Fruit fly (Drosophila melanogaster) whole organism, embryonic: ENCODE measurements around the gene Syt14.

Experiments used
- Atf3 ChIP-seq: fragments of 200-800 bp; sonication (Bioruptor generic); optimal IDR thresholded peaks from 3 replicates; lab custom pipeline; 2016; ENCODE audit warnings: missing biosample characterization, missing genetic modification characterization
- Bgb ChIP-seq: fragments of 200-800 bp; sonication (Bioruptor generic); IDR thresholded peaks from 2 replicates; pipeline ENCODE4 v1.3.6; 2022; ENCODE audit warnings: missing biosample characterization, missing genetic modification characterization; ENCODE audit not compliant: partially characterized antibody
- CG11247 ChIP-seq: fragments of 200-800 bp; sonication (Bioruptor generic); IDR thresholded peaks from 2 replicates; pipeline ENCODE4 v1.3.6; 2022; ENCODE audit warnings: missing biosample characterization, missing genetic modification characterization
- CG1529 ChIP-seq: fragments of 200-800 bp; sonication (Bioruptor generic); optimal IDR thresholded peaks from 3 replicates; lab custom pipeline; 2018; ENCODE audit warnings: missing biosample characterization, missing genetic modification characterization
- CG15696 ChIP-seq: fragments of 200-800 bp; sonication (Bioruptor generic); optimal IDR thresholded peaks from 2 replicates; lab custom pipeline; 2019; ENCODE audit warnings: missing biosample characterization, mild to moderate bottlenecking, missing genetic modification characterization, moderate library complexity
- CG16863 ChIP-seq: fragments of 200-800 bp; sonication (Bioruptor generic); optimal IDR thresholded peaks from 3 replicates; lab custom pipeline; 2016; ENCODE audit warnings: missing biosample characterization, missing genetic modification characterization
- CG17568 ChIP-seq: fragments of 200-800 bp; sonication (Bioruptor generic); optimal IDR thresholded peaks from 2 replicates; lab custom pipeline; 2018; ENCODE audit warnings: missing biosample characterization, mild to moderate bottlenecking, missing genetic modification characterization, moderate library complexity
- CG2678 ChIP-seq: fragments of 200-800 bp; sonication (Bioruptor generic); optimal IDR thresholded peaks from 3 replicates; lab custom pipeline; 2019; ENCODE audit warnings: missing biosample characterization, mild to moderate bottlenecking, missing genetic modification characterization, moderate library complexity
- CG2875 ChIP-seq: fragments of 200-800 bp; sonication (Bioruptor generic); optimal IDR thresholded peaks from 2 replicates; lab custom pipeline; 2017; ENCODE audit warnings: missing biosample characterization, mild to moderate bottlenecking, missing genetic modification characterization, missing genetic modification reagents
- CG30431 ChIP-seq: fragments of 200-800 bp; sonication (Bioruptor generic); optimal IDR thresholded peaks from 2 replicates; lab custom pipeline; 2017; ENCODE audit warnings: missing biosample characterization, missing genetic modification characterization
- CG31388 ChIP-seq: fragments of 200-800 bp; sonication (Bioruptor generic); optimal IDR thresholded peaks from 2 replicates; lab custom pipeline; 2016; ENCODE audit warnings: missing biosample characterization, missing genetic modification characterization
- CG31441 ChIP-seq: fragments of 200-800 bp; sonication (Bioruptor generic); IDR thresholded peaks from 2 replicates; pipeline ENCODE4 v1.3.6; 2022; ENCODE audit warnings: missing biosample characterization, missing genetic modification characterization
- CG3163 ChIP-seq: fragments of 200-800 bp; sonication (Bioruptor generic); optimal IDR thresholded peaks from 3 replicates; lab custom pipeline; 2016; ENCODE audit warnings: missing biosample characterization, missing genetic modification characterization
- CG43689 ChIP-seq: fragments of 200-800 bp; sonication (Bioruptor generic); IDR thresholded peaks from 2 replicates; pipeline ENCODE4 v1.3.6; 2022; ENCODE audit warnings: missing biosample characterization, missing genetic modification characterization
- CG4707 ChIP-seq: fragments of 200-800 bp; sonication (Bioruptor generic); optimal IDR thresholded peaks from 2 replicates; lab custom pipeline; 2018; ENCODE audit warnings: missing biosample characterization, mild to moderate bottlenecking, missing genetic modification characterization, moderate library complexity
- CG4820 ChIP-seq: fragments of 200-800 bp; sonication (Bioruptor generic); optimal IDR thresholded peaks from 3 replicates; lab custom pipeline; 2016; ENCODE audit warnings: missing biosample characterization, missing genetic modification characterization
- CG4854 ChIP-seq: fragments of 200-800 bp; sonication (Bioruptor generic); optimal IDR thresholded peaks from 2 replicates; lab custom pipeline; 2016; ENCODE audit warnings: missing biosample characterization, missing genetic modification characterization, inconsistent platforms
- CG5953 ChIP-seq: fragments of 200-800 bp; sonication (Bioruptor generic); IDR thresholded peaks from 2 replicates; pipeline ENCODE4 v1.3.6; 2022; ENCODE audit warnings: missing biosample characterization, missing genetic modification characterization
- CG6272 ChIP-seq: fragments of 200-800 bp; sonication (Bioruptor generic); IDR thresholded peaks from 2 replicates; pipeline ENCODE4 v1.3.6; 2022; ENCODE audit warnings: missing biosample characterization, missing genetic modification characterization
- CG6683 ChIP-seq: fragments of 200-800 bp; sonication (Bioruptor generic); optimal IDR thresholded peaks from 2 replicates; lab custom pipeline; 2017; ENCODE audit warnings: missing biosample characterization, mild to moderate bottlenecking, missing genetic modification characterization, missing genetic modification reagents
- CG6854 ChIP-seq: fragments of 200-800 bp; sonication (Bioruptor generic); optimal IDR thresholded peaks from 3 replicates; lab custom pipeline; 2017; ENCODE audit warnings: missing biosample characterization, mild to moderate bottlenecking, missing genetic modification characterization
- CG7786 ChIP-seq: fragments of 200-800 bp; sonication (Bioruptor generic); optimal IDR thresholded peaks from 2 replicates; lab custom pipeline; 2016; ENCODE audit warnings: missing biosample characterization, missing genetic modification characterization
- CG9797 ChIP-seq: fragments of 200-800 bp; sonication (Bioruptor generic); optimal IDR thresholded peaks from 3 replicates; lab custom pipeline; 2018; ENCODE audit warnings: missing biosample characterization, mild to moderate bottlenecking, missing genetic modification characterization
- Drgx ChIP-seq: fragments of 200-800 bp; sonication (Bioruptor generic); IDR thresholded peaks from 2 replicates; pipeline ENCODE4 v1.3.6; 2022; ENCODE audit warnings: missing biosample characterization, missing genetic modification characterization
- Ets65A ChIP-seq: fragments of 200-800 bp; sonication (Bioruptor generic); peaks from one replicate; lab custom pipeline; 2016; ENCODE audit warnings: missing biosample characterization, missing genetic modification characterization
- Gug ChIP-seq: fragments of 200-800 bp; sonication (Bioruptor generic); IDR thresholded peaks from 4 replicates; pipeline ENCODE4 v1.3.6; 2022; ENCODE audit warnings: missing biosample characterization, missing genetic modification characterization
- HHEX ChIP-seq: fragments of 200-800 bp; sonication (Bioruptor generic); optimal IDR thresholded peaks from 3 replicates; lab custom pipeline; 2017; ENCODE audit warnings: missing biosample characterization, mild to moderate bottlenecking, missing genetic modification characterization, missing genetic modification reagents
- Hr39 ChIP-seq: fragments of >200 bp; optimal IDR thresholded peaks from 2 replicates; lab custom pipeline; 2017
- Jarid2 ChIP-seq: fragments of 200-800 bp; sonication (Bioruptor generic); optimal IDR thresholded peaks from 3 replicates; lab custom pipeline; 2017; ENCODE audit warnings: mild to moderate bottlenecking, missing biosample characterization, missing genetic modification reagents, missing genetic modification characterization
- Lpt ChIP-seq: fragments of >200 bp; optimal IDR thresholded peaks from 2 replicates; lab custom pipeline; 2018; ENCODE audit warnings: missing biosample characterization, missing genetic modification characterization
- NC2α ChIP-seq: fragments of 200-800 bp; sonication (Bioruptor generic); optimal IDR thresholded peaks from 2 replicates; lab custom pipeline; 2016; ENCODE audit warnings: missing biosample characterization, missing genetic modification characterization
- NFAT ChIP-seq: fragments of 200-800 bp; sonication (Bioruptor generic); IDR thresholded peaks from 2 replicates; pipeline ENCODE4 v1.3.6; 2022; ENCODE audit warnings: missing biosample characterization, missing genetic modification characterization
- Neu2 ChIP-seq: fragments of 200-800 bp; sonication (Bioruptor generic); optimal IDR thresholded peaks from 3 replicates; lab custom pipeline; 2016; ENCODE audit warnings: missing biosample characterization, missing genetic modification characterization, borderline replicate concordance
- Optix ChIP-seq: fragments of 200-800 bp; sonication (Bioruptor generic); IDR thresholded peaks from 3 replicates; pipeline ENCODE4 v1.3.6; 2022; ENCODE audit warnings: missing biosample characterization, missing genetic modification characterization
- Usf ChIP-seq: fragments of 200-800 bp; sonication (Bioruptor generic); optimal IDR thresholded peaks from 2 replicates; lab custom pipeline; 2017; ENCODE audit warnings: missing genotype, missing biosample characterization, missing genetic modification characterization
- ap ChIP-seq: fragments of 200-800 bp; sonication (Bioruptor generic); IDR thresholded peaks from 2 replicates; pipeline ENCODE4 v1.3.6; 2022; ENCODE audit warnings: missing biosample characterization, missing genetic modification characterization
- bbx ChIP-seq: fragments of 200-800 bp; sonication (Bioruptor generic); IDR thresholded peaks from 2 replicates; pipeline ENCODE4 v1.3.6; 2022; ENCODE audit warnings: missing biosample characterization, missing genetic modification characterization; ENCODE audit not compliant: partially characterized antibody
- ci ChIP-seq: fragments of 200-800 bp; sonication (Bioruptor generic); IDR thresholded peaks from 3 replicates; pipeline ENCODE4 v1.3.6; 2022; ENCODE audit warnings: missing biosample characterization, missing genetic modification characterization
- crol ChIP-seq: fragments of 200-800 bp; sonication (Bioruptor generic); IDR thresholded peaks from 2 replicates; pipeline ENCODE4 v1.3.6; 2022; ENCODE audit warnings: missing biosample characterization, missing genetic modification characterization
- da ChIP-seq: fragments of 200-800 bp; sonication (Bioruptor generic); optimal IDR thresholded peaks from 2 replicates; lab custom pipeline; 2016; ENCODE audit warnings: missing biosample characterization, missing genetic modification characterization
- disco-r ChIP-seq: fragments of 200-800 bp; sonication (Bioruptor generic); optimal IDR thresholded peaks from 2 replicates; lab custom pipeline; 2016; ENCODE audit warnings: missing biosample characterization, missing genetic modification characterization
- hb ChIP-seq: fragments of 200-800 bp; sonication (Bioruptor generic); IDR thresholded peaks from 3 replicates; pipeline ENCODE4 v1.3.6; 2022; ENCODE audit warnings: missing biosample characterization, missing genetic modification characterization; ENCODE audit not compliant: partially characterized antibody
- jigr1 ChIP-seq: fragments of 200-800 bp; sonication (Bioruptor generic); IDR thresholded peaks from 3 replicates; pipeline ENCODE4 v1.3.6; 2022; ENCODE audit warnings: missing biosample characterization, missing genetic modification characterization
- kay ChIP-seq: fragments of 200-800 bp; sonication (Bioruptor generic); optimal IDR thresholded peaks from 2 replicates; lab custom pipeline; 2016; ENCODE audit warnings: missing biosample characterization, missing genetic modification characterization
- lab ChIP-seq: fragments of 200-800 bp; sonication (Bioruptor generic); optimal IDR thresholded peaks from 3 replicates; lab custom pipeline; 2017; ENCODE audit warnings: missing biosample characterization, missing genetic modification characterization, mild to moderate bottlenecking, moderate library complexity, missing genetic modification reagents
- pan ChIP-seq, 4 experiments: fragments of >200 bp in 3 of 4; fragments of 200-800 bp in 1 of 4; sonication (Bioruptor generic) in 1 of 4; optimal IDR thresholded peaks in 3 of 4; IDR thresholded peaks in 1 of 4; 2 replicates each; pipeline versions ENCODE4 v1.3.6 to Lab custom; 2017 to 2022; ENCODE audit warnings: missing biosample characterization in 2 of 4, missing genetic modification characterization in 2 of 4, mixed read lengths in 1 of 4
- pzg ChIP-seq: fragments of 200-800 bp; sonication (Bioruptor generic); optimal IDR thresholded peaks from 3 replicates; lab custom pipeline; 2018; ENCODE audit warnings: missing biosample characterization, mild to moderate bottlenecking, missing genetic modification characterization, moderate library complexity
- sna ChIP-seq: fragments of 200-800 bp; sonication (Bioruptor generic); IDR thresholded peaks from 2 replicates; pipeline ENCODE4 v1.3.6; 2022; ENCODE audit warnings: missing biosample characterization, missing genetic modification characterization; ENCODE audit not compliant: partially characterized antibody
- tio ChIP-seq: fragments of 200-800 bp; sonication (Bioruptor generic); optimal IDR thresholded peaks from 2 replicates; lab custom pipeline; 2017; ENCODE audit warnings: missing biosample characterization, missing genetic modification characterization, inconsistent platforms
- trh ChIP-seq: fragments of 200-800 bp; sonication (Bioruptor generic); optimal IDR thresholded peaks from 2 replicates; lab custom pipeline; 2016; ENCODE audit warnings: missing biosample characterization, missing genetic modification characterization
- zf30C ChIP-seq: fragments of 200-800 bp; sonication (Bioruptor generic); optimal IDR thresholded peaks from 3 replicates; lab custom pipeline; 2018; ENCODE audit warnings: missing biosample characterization, mild to moderate bottlenecking, missing genetic modification characterization

The Syt14 gene

dm6 chr3R:4333964-4334363, 15.1 kb upstream of the Syt14 start, which contains the start of gene CG9776 (continued):
- TF ChIP-seq jigr1 (GFP tag; lab: Robert Waterston, UW) (no peak), NFAT (GFP tag; lab: Robert Waterston, UW) (peak; percentile 43; the same call in 1 of the 2 replicates), pan (optimal IDR thresholded peaks at IDR 0.05; lab: Kevin White, UChicago) (no peak), pan (GFP tag; optimal IDR thresholded peaks at IDR 0.05 in 1 of 2, IDR thresholded peaks at IDR 0.05 in 1 of 2) (peak in 1 of 2 experiments; percentile 50), CG43689 (GFP tag; lab: Robert Waterston, UW) (no peak), CG17568 (GFP tag; lab: Kevin White, UChicago) (no peak), Ets65A (GFP tag; lab: Kevin White, UChicago) (peak; percentile 94), CG2875 (GFP tag; lab: Kevin White, UChicago) (no peak), Optix (GFP tag; lab: Robert Waterston, UW) (peak; percentile 58; the same call in 2 of the 3 replicates), CG6854 (GFP tag; lab: Kevin White, UChicago) (no peak), kay (GFP tag; lab: Kevin White, UChicago) (peak; percentile 53), zf30C (GFP tag; lab: Kevin White, UChicago) (no peak), CG3163 (GFP tag; lab: Kevin White, UChicago) (peak; percentile 60), HHEX (GFP tag; lab: Kevin White, UChicago) (no peak), Atf3 (GFP tag; lab: Kevin White, UChicago) (peak; percentile 60), da (GFP tag; lab: Kevin White, UChicago) (peak; percentile 34), crol (GFP tag; lab: Robert Waterston, UW) (no peak), CG16863 (GFP tag; lab: Kevin White, UChicago) (peak; percentile 65), pzg (peak; percentile 94), CG6683 (GFP tag; lab: Kevin White, UChicago) (no peak), CG15696 (peak; percentile 53), Bgb (GFP tag; lab: Robert Waterston, UW) (peak; percentile 99), trh (GFP tag; lab: Kevin White, UChicago) (no peak), CG2678 (tag; lab: Kevin White, UChicago) (no peak), ci (GFP tag; lab: Robert Waterston, UW) (peak; percentile 72), CG7786 (peak; percentile 58), CG4707 (GFP tag; lab: Kevin White, UChicago) (no peak), CG31441 (no peak), Gug (GFP tag; lab: Robert Waterston, UW) (peak; percentile 47; the same call in 3 of the 4 replicates), Usf (GFP tag; lab: Kevin White, UChicago) (peak; percentile 37), lab (GFP tag; lab: Kevin White, UChicago) (no peak), Hr39 (lab: Kevin White, UChicago) (no peak), CG1529 (GFP tag; lab: Kevin White, UChicago) (no peak), disco-r (GFP tag; lab: Kevin White, UChicago) (peak; percentile 11), bbx (GFP tag; lab: Robert Waterston, UW) (peak; percentile 98), CG9797 (peak; percentile 51), Lpt (GFP tag; lab: Kevin White, UChicago) (no peak), Jarid2 (no peak), sna (peak; percentile 95), CG30431 (GFP tag; lab: Kevin White, UChicago) (no peak), CG4820 (peak; percentile 63), Neu2 (GFP tag; lab: Kevin White, UChicago) (peak; percentile 70), CG11247 (peak; percentile 23; the same call in 1 of the 2 replicates), Drgx (GFP tag; lab: Robert Waterston, UW) (no peak), ap (GFP tag; lab: Robert Waterston, UW) (0 out of 2 replicates have a peak, but pooled peaks have one; percentile 6), CG5953 (GFP tag; lab: Robert Waterston, UW) (no peak), NC2α (GFP tag; lab: Kevin White, UChicago) (no peak), tio (GFP tag; lab: Kevin White, UChicago) (no peak), CG6272 (0 out of 2 replicates have a peak, but pooled peaks have one; percentile 58), CG31388 (GFP tag; lab: Kevin White, UChicago) (no peak), CG4854 (GFP tag; lab: Kevin White, UChicago) (no peak), hb (GFP tag; lab: Robert Waterston, UW) (peak; percentile 97)
